Fruit fly (Drosophila melanogaster): ENCODE results near the gene if.

Gene if

dm6 chrX:16772882-16773827 is 10.1 kb downstream of the if start (continued):
- TF ChIP-seq sens (GFP tag) (peak; percentile 96), CG18011 (GFP tag; optimal IDR thresholded peaks at IDR 0.05) (no peak), mam (GFP tag; optimal IDR thresholded peaks at IDR 0.05) (peak; percentile 61), p53 (GFP tag; optimal IDR thresholded peaks at IDR 0.05) (no peak), ftz-f1 (GFP tag; optimal IDR thresholded peaks at IDR 0.05) (no peak), CoRest (tag; optimal IDR thresholded peaks at IDR 0.05) (no peak), CG17612 (GFP tag; IDR thresholded peaks at IDR 0.05) (peak; percentile 50; the same call in 1 of the 2 replicates), Fer3 (tag; optimal IDR thresholded peaks at IDR 0.05) (peak; percentile 21), CG10209 (GFP tag; optimal IDR thresholded peaks at IDR 0.05) (peak; percentile 27), Antp (GFP tag; optimal IDR thresholded peaks at IDR 0.05) (peak; percentile 67), CG4424 (GFP tag; optimal IDR thresholded peaks at IDR 0.05) (peak; percentile 72), CG17912 (GFP tag; optimal IDR thresholded peaks at IDR 0.05) (no peak), CG43689 (GFP tag; IDR thresholded peaks at IDR 0.05) (no peak), eve (GFP tag; optimal IDR thresholded peaks at IDR 0.05) (peak; percentile 1 to 62), Usf (GFP tag; optimal IDR thresholded peaks at IDR 0.05) (no peak), Drgx (GFP tag; IDR thresholded peaks at IDR 0.05) (peak; percentile 81), hbn (GFP tag; IDR thresholded peaks at IDR 0.05; ENCODE audit: partially characterized antibody) (no peak), CG2199 (GFP tag; IDR thresholded peaks at IDR 0.05) (peak; percentile 70; the same call in 1 of the 3 replicates), dan (GFP tag; IDR thresholded peaks at IDR 0.05) (peak; percentile 64; the same call in 1 of the 2 replicates), CG32532 (GFP tag; IDR thresholded peaks at IDR 0.05) (peak; percentile 55; the same call in 1 of the 2 replicates), Blimp-1 (GFP tag; optimal IDR thresholded peaks at IDR 0.05) (peak; percentile 73), ranshi (GFP tag; IDR thresholded peaks at IDR 0.05) (peak; percentile 58; the same call in 1 of the 2 replicates), CG3726 (GFP tag; IDR thresholded peaks at IDR 0.05) (peak; percentile 61; the same call in 1 of the 3 replicates), CG11085 (GFP tag; IDR thresholded peaks at IDR 0.05) (peak; percentile 36; the same call in 1 of the 2 replicates), tio (GFP tag; optimal IDR thresholded peaks at IDR 0.05) (peak; percentile 5), Jarid2 (GFP tag; optimal IDR thresholded peaks at IDR 0.05) (peak; percentile 16), so (GFP tag; IDR thresholded peaks at IDR 0.05) (peak; percentile 61; the same call in 1 of the 3 replicates), CG2875 (GFP tag; optimal IDR thresholded peaks at IDR 0.05) (peak; percentile 37), MESR4 (GFP tag; optimal IDR thresholded peaks at IDR 0.05) (no peak), CG9437 (GFP tag; optimal IDR thresholded peaks at IDR 0.05) (peak; percentile 5), CG10979 (tag; optimal IDR thresholded peaks at IDR 0.05) (peak; percentile 80), NC2α (GFP tag; optimal IDR thresholded peaks at IDR 0.05) (no peak), CG11093 (GFP tag; IDR thresholded peaks at IDR 0.05) (peak; percentile 77), Tbp (GFP tag; optimal IDR thresholded peaks at IDR 0.05) (no peak), stwl (tag; optimal IDR thresholded peaks at IDR 0.05) (peak; percentile 1), pita (GFP tag; optimal IDR thresholded peaks at IDR 0.05) (no peak), vnd (GFP tag; IDR thresholded peaks at IDR 0.05; ENCODE audit: partially characterized antibody) (no peak), YL-1 (GFP tag; optimal IDR thresholded peaks at IDR 0.05) (no peak), yki (optimal IDR thresholded peaks at IDR 0.05) (no peak), Dll (GFP tag; IDR thresholded peaks at IDR 0.05; ENCODE audit: partially characterized antibody) (no peak), jing (GFP tag; optimal IDR thresholded peaks at IDR 0.05) (peak; percentile 10), z (GFP tag; IDR thresholded peaks at IDR 0.05) (peak; percentile 7; the same call in 1 of the 3 replicates), peb (GFP tag; IDR thresholded peaks at IDR 0.05) (0 out of 2 replicates have a peak, but pooled peaks have one; percentile 31), grn (GFP tag; optimal IDR thresholded peaks at IDR 0.05) (no peak), gce (GFP tag; IDR thresholded peaks at IDR 0.05) (peak; percentile 78), bcd (GFP tag; optimal IDR thresholded peaks at IDR 0.05) (peak; percentile 36), CG17568 (GFP tag; optimal IDR thresholded peaks at IDR 0.05) (no peak), CG8765 (GFP tag; IDR thresholded peaks at IDR 0.05) (peak; percentile 82), tx (GFP tag; optimal IDR thresholded peaks at IDR 0.05) (no peak)
